Worm (Caenorhabditis elegans) whole organism, dauer: ENCODE measurements around the gene pax-2.

Source experiments
- unc-62 ChIP-seq: sonication (generic microtip); optimal IDR thresholded peaks from 2 replicates; lab custom pipeline; 2017; ENCODE audit warnings: missing biosample characterization, missing genetic modification reagents, missing genetic modification characterization

Gene pax-2

ce11 chrIV:4204275-4204674 is at the start of gene pax-2:
pax-2 (minus strand) TSS chrIV:4204375.
- TF ChIP-seq unc-62: no peak

- no peak for TF ChIP-seq unc-62
Measured at ce11 chrIV:4247770-4248169, 43.6 kb upstream of the pax-2 start, which contains the start of gene ama-1. ama-1 (plus strand) TSS chrIV:4248070.

ce11 chrIV:4247334-4247733 is 43.2 kb upstream of the pax-2 start:
- no peak for TF ChIP-seq unc-62

ce11 chrIV:4246493-4246892 is 42.3 kb upstream of the pax-2 start, which contains the start of gene ttr-20:
ttr-20 (plus strand) TSS chrIV:4246793.
- TF ChIP-seq unc-62: no peak

ce11 chrIV:4244510-4244909 is 40.3 kb upstream of the pax-2 start, which contains the start of gene col-34:
col-34 (minus strand) TSS chrIV:4244610.
- no peak for TF ChIP-seq unc-62

ce11 chrIV:4243830-4244406 is 39.7 kb upstream of the pax-2 start:
- TF ChIP-seq unc-62: no peak

- no peak for TF ChIP-seq unc-62
Measured at ce11 chrIV:4236671-4237070, 32.5 kb upstream of the pax-2 start.

- TF ChIP-seq unc-62: no peak
Measured at ce11 chrIV:4236025-4236407, 31.8 kb upstream of the pax-2 start.

- no peak for TF ChIP-seq unc-62
Measured at ce11 chrIV:4235315-4236024, 31.3 kb upstream of the pax-2 start, which contains the start of the genes zipt-2.2 and dpy-13. zipt-2.2 (minus strand) TSS chrIV:4235365. dpy-13 (plus strand) TSS chrIV:4235614.

ce11 chrIV:4227917-4228316 is 23.7 kb upstream of the pax-2 start, which contains the start of gene srbc-70:
srbc-70 (minus strand) TSS chrIV:4228017.
- no peak for TF ChIP-seq unc-62

- no peak for TF ChIP-seq unc-62
Measured at ce11 chrIV:4225851-4226250, 21.7 kb upstream of the pax-2 start, which contains the start of gene srbc-71. srbc-71 (minus strand) TSS chrIV:4225951.

- TF ChIP-seq unc-62: no peak
Measured at ce11 chrIV:4219983-4220382, 15.8 kb upstream of the pax-2 start, which contains the start of gene F30B5.11. F30B5.11 (minus strand) TSS chrIV:4220083.

ce11 chrIV:4218276-4218675 is 14.1 kb upstream of the pax-2 start:
- TF ChIP-seq unc-62: no peak

- TF ChIP-seq unc-62: no peak
Measured at ce11 chrIV:4216099-4216894, 12.1 kb upstream of the pax-2 start.

- TF ChIP-seq unc-62: no peak
Measured at ce11 chrIV:4215349-4215748, 11.2 kb upstream of the pax-2 start.

ce11 chrIV:4212733-4213132 is 8.6 kb upstream of the pax-2 start:
- no peak for TF ChIP-seq unc-62

ce11 chrIV:4210868-4211267 is 6.7 kb upstream of the pax-2 start:
- TF ChIP-seq unc-62: no peak
